In the genomic region with DNA sequence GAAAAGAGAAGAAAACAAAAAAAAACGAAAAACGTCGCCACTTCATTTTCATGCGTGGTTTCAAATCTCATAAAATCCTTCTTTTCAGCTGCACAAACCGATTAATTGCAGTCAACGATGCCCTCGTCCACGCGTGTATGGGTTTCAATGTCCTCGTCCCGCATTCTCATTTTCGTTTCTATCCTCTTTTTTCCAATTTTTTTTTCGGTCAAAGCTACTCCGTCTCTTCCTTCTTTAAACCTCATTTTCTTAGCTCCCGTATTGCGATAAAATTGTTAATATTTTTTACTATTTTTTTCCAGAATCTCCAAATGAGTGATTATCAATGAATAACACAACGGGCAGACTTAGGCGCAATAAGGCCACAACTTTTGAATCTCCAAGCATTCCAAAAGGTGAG, we compare ENCODE assay signal across 2 worm cellular contexts.
TF ChIP-seq lines count a peak whose summit lies in the region.

Gene aakg-3 (plus strand): TSS at position 301 of the 400 bp plus-strand sequence.

TF ChIP-seq in whole organism, L3 larva, 47 proteins besides CTCF, POLR2A, EP300 and RAD21:
- TF ChIP-seq ZK546.5 (tag; optimal IDR thresholded peaks at IDR 0.05; lab: Kevin White, UChicago) (no peak), egl-5 (tag; optimal IDR thresholded peaks at IDR 0.05; lab: Kevin White, UChicago) (peak; percentile 33)

TF ChIP-seq in whole organism, L4 larva, 104 proteins besides CTCF, POLR2A, EP300 and RAD21:
- no peak for TF ChIP-seq mep-1 (tag; optimal IDR thresholded peaks at IDR 0.05; lab: Kevin White, UChicago)
- no peak for TF ChIP-seq nhr-10 (tag; optimal IDR thresholded peaks at IDR 0.05; lab: Kevin White, UChicago)
- TF ChIP-seq dpl-1 (GFP tag; optimal IDR thresholded peaks at IDR 0.05; lab: Kevin White, UChicago) = no peak
- no peak for TF ChIP-seq F10B5.3 (tag; optimal IDR thresholded peaks at IDR 0.05; lab: Kevin White, UChicago)
- no peak for TF ChIP-seq zfp-2 (tag; optimal IDR thresholded peaks at IDR 0.05; lab: Kevin White, UChicago)
- TF ChIP-seq ceh-62 (tag; optimal IDR thresholded peaks at IDR 0.05; lab: Kevin White, UChicago) = no peak
- TF ChIP-seq aha-1 (tag; lab: Kevin White, UChicago) = peak; percentile 75
- no peak for TF ChIP-seq ceh-28 (tag; optimal IDR thresholded peaks at IDR 0.05; lab: Kevin White, UChicago)
- TF ChIP-seq nhr-41 (GFP tag; IDR thresholded peaks at IDR 0.05; lab: Robert Waterston, UW) = no peak
TF ChIP-seq in whole organism, L4 larva: peak in this region for 1.
